Worm (Caenorhabditis elegans): ENCODE measurements around the gene srv-27.

DNA sequence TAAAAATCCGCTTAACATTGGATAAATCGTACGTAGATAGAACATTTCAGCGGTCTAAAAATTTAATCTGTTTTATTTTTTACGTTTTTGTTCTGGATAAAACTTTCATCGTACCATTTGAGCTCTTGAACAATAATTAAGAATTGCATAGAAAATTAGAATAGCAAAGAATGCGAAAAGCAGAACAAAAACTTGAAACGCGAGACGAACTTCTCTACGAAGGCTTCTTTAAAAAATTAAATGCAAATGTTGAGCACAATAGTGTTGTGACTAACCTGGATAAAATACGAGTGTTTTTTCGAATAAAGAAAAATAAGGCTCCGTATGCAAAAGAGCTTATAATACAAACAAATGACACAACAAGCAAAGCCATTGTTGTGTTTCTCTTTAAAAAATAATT is 1.4 kb upstream of the srv-27 start:
- TF ChIP-seq dao-5 (tag; optimal IDR thresholded peaks at IDR 0.05) (no peak), him-1 (tag; optimal IDR thresholded peaks at IDR 0.05) (no peak), W03F9.2 (tag; optimal IDR thresholded peaks at IDR 0.05) (no peak)
